Fruit fly (Drosophila melanogaster) whole organism, adult: Measurements from ENCODE around the gene CG15385.

Source experiments
- CG12768 ChIP-seq: fragments of 200-800 bp; sonication (Bioruptor generic); optimal IDR thresholded peaks from 2 replicates; lab custom pipeline; 2017; ENCODE audit warnings: missing biosample characterization, missing genetic modification characterization, mild to moderate bottlenecking, moderate library complexity, missing genetic modification reagents
- CG14711 ChIP-seq: fragments of 200-800 bp; sonication (Bioruptor generic); optimal IDR thresholded peaks from 2 replicates; lab custom pipeline; 2018; ENCODE audit warnings: missing biosample characterization, mild to moderate bottlenecking, missing genetic modification characterization, moderate library complexity
- CG33017 ChIP-seq: fragments of 200-800 bp; sonication (Bioruptor generic); optimal IDR thresholded peaks from 2 replicates; lab custom pipeline; 2018; ENCODE audit warnings: missing biosample characterization, mild to moderate bottlenecking, missing genetic modification characterization, moderate library complexity
- CG7045 ChIP-seq: fragments of 200-800 bp; sonication (Bioruptor generic); optimal IDR thresholded peaks from 2 replicates; lab custom pipeline; 2017; ENCODE audit warnings: missing biosample characterization, mild to moderate bottlenecking, missing genetic modification characterization
- CG7101 ChIP-seq: fragments of 200-800 bp; sonication (Bioruptor generic); optimal IDR thresholded peaks from 2 replicates; lab custom pipeline; 2018; ENCODE audit warnings: missing biosample characterization, mild to moderate bottlenecking, missing genetic modification characterization, moderate library complexity
- Clk ChIP-seq: fragments of 200-800 bp; sonication (Bioruptor generic); optimal IDR thresholded peaks from 2 replicates; lab custom pipeline; 2017; ENCODE audit warnings: missing biosample characterization, missing genetic modification characterization
- bab1 ChIP-seq: fragments of 200-800 bp; sonication (Bioruptor generic); optimal IDR thresholded peaks from 3 replicates; lab custom pipeline; 2019; ENCODE audit warnings: missing biosample characterization, mild to moderate bottlenecking, missing genetic modification characterization, moderate library complexity
- kay ChIP-seq: fragments of 200-800 bp; sonication (Bioruptor generic); peaks from one replicate; lab custom pipeline; 2016; ENCODE audit warnings: missing biosample characterization, missing genetic modification characterization, borderline replicate concordance
- toe ChIP-seq: fragments of 200-800 bp; sonication (Bioruptor generic); optimal IDR thresholded peaks from 2 replicates; lab custom pipeline; 2016; ENCODE audit warnings: missing biosample characterization, missing genetic modification characterization

DNA sequence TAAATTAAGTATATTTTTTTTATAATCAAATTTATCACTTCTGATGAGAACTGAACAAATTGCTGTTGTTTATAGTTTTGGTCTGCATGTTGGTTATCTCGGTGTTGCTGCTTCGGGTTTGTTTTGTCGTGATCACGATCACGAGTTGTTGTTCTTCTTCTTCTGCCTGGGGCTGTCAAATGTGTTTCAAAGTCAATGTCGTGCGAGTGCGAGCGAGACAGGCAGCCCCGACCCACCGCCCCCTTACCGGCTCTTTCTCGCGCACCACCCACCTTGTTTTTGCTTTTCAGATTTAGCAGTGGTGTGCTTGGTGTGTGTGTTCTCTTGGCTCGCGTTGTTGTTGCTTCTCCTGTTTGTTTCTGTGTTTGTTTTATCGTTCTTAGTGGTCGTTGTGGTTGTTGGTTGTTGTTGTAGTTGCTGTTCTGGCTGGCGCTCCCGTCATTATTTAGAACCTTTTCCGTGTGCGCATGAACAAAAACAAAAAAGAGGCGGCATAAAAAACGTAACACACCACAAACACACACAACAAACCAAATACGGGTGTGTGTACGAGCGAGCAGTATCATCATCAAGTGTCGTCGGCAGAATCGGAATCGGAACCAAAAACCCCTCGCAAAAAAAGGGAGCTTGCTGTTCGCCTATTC is 14.8 kb downstream of the CG15385 start, which contains the start of gene COX7AL2:
- TF ChIP-seq CG7101, result no peak
- TF ChIP-seq CG33017 (tag; lab: Kevin White, UChicago), result no peak
- no peak for TF ChIP-seq CG14711 (tag; lab: Kevin White, UChicago)
- no peak for TF ChIP-seq CG7045 (GFP tag; lab: Kevin White, UChicago)
- peak; percentile 90 for TF ChIP-seq kay (GFP tag; lab: Kevin White, UChicago)
- no peak for TF ChIP-seq toe (GFP tag; lab: Kevin White, UChicago)
- no peak for TF ChIP-seq bab1 (GFP tag; lab: Kevin White, UChicago)
- TF ChIP-seq Clk (GFP tag; lab: Kevin White, UChicago), result no peak
- TF ChIP-seq CG12768 (GFP tag; lab: Kevin White, UChicago), result peak; percentile 38
